Fruit fly (Drosophila melanogaster) whole organism, embryonic: Measurements from ENCODE around the gene CG5498.

Experiments
- Ada2b ChIP-seq: fragments of 200-800 bp; sonication (Bioruptor generic); IDR thresholded peaks from 2 replicates; pipeline ENCODE4 v1.3.6; 2022; ENCODE audit warnings: missing biosample characterization, missing genetic modification characterization
- Atf6 ChIP-seq: fragments of 200-800 bp; sonication (Bioruptor generic); IDR thresholded peaks from 2 replicates; pipeline ENCODE4 v1.3.6; 2022; ENCODE audit warnings: missing biosample characterization, missing genetic modification characterization
- Bdp1 ChIP-seq: fragments of 200-800 bp; sonication (Bioruptor generic); optimal IDR thresholded peaks from 3 replicates; lab custom pipeline; 2016; ENCODE audit warnings: missing biosample characterization, missing genetic modification characterization
- CG10147 ChIP-seq: fragments of 200-800 bp; sonication (Bioruptor generic); optimal IDR thresholded peaks from 2 replicates; lab custom pipeline; 2019; ENCODE audit warnings: missing biosample characterization, mild to moderate bottlenecking, missing genetic modification characterization, moderate library complexity
- CG1024 ChIP-seq: fragments of 200-800 bp; sonication (Bioruptor generic); IDR thresholded peaks from 2 replicates; pipeline ENCODE4 v1.3.6; 2022; ENCODE audit warnings: missing biosample characterization, missing genetic modification characterization
- CG12219 ChIP-seq: fragments of 200-800 bp; sonication (Bioruptor generic); optimal IDR thresholded peaks from 3 replicates; lab custom pipeline; 2018; ENCODE audit warnings: missing biosample characterization, mild to moderate bottlenecking, missing genetic modification characterization
- CG12236 ChIP-seq: fragments of 200-800 bp; sonication (Bioruptor generic); optimal IDR thresholded peaks from 2 replicates; lab custom pipeline; 2016; ENCODE audit warnings: missing biosample characterization, missing genetic modification characterization
- CG12299 ChIP-seq: fragments of 200-800 bp; sonication (Bioruptor generic); optimal IDR thresholded peaks from 2 replicates; lab custom pipeline; 2018; ENCODE audit warnings: missing biosample characterization, mild to moderate bottlenecking, missing genetic modification characterization
- CG12391 ChIP-seq: fragments of 200-800 bp; sonication (Bioruptor generic); optimal IDR thresholded peaks from 3 replicates; lab custom pipeline; 2018; ENCODE audit warnings: missing biosample characterization, mild to moderate bottlenecking, missing genetic modification characterization, moderate library complexity
- CG12769 ChIP-seq: fragments of 200-800 bp; sonication (Bioruptor generic); optimal IDR thresholded peaks from 2 replicates; lab custom pipeline; 2019; ENCODE audit warnings: missing biosample characterization, mild to moderate bottlenecking, missing genetic modification characterization, moderate library complexity
- CG13296 ChIP-seq: fragments of 200-800 bp; sonication (Bioruptor generic); optimal IDR thresholded peaks from 3 replicates; lab custom pipeline; 2018; ENCODE audit warnings: missing biosample characterization, mild to moderate bottlenecking, missing genetic modification characterization
- CG17361 ChIP-seq: fragments of 200-800 bp; sonication (Bioruptor generic); IDR thresholded peaks from 3 replicates; pipeline ENCODE4 v1.3.6; 2022; ENCODE audit warnings: missing biosample characterization, missing genetic modification characterization
- CG18011 ChIP-seq: fragments of 200-800 bp; sonication (Bioruptor generic); optimal IDR thresholded peaks from 2 replicates; lab custom pipeline; 2017; ENCODE audit warnings: missing biosample characterization, missing genetic modification characterization, mild to moderate bottlenecking, moderate library complexity, missing genotype
- CG18619 ChIP-seq: fragments of 200-800 bp; sonication (Bioruptor generic); optimal IDR thresholded peaks from 3 replicates; lab custom pipeline; 2017; ENCODE audit warnings: missing biosample characterization, mild to moderate bottlenecking, missing genetic modification characterization
- CG2199 ChIP-seq: fragments of 200-800 bp; sonication (Bioruptor generic); IDR thresholded peaks from 3 replicates; pipeline ENCODE4 v1.3.6; 2022; ENCODE audit warnings: missing biosample characterization, missing genetic modification characterization
- CG2712 ChIP-seq: fragments of 200-800 bp; optimal IDR thresholded peaks from 3 replicates; lab custom pipeline; 2019; ENCODE audit warnings: missing biosample characterization, mild to moderate bottlenecking, missing genetic modification characterization, moderate library complexity
- CG2875 ChIP-seq: fragments of 200-800 bp; sonication (Bioruptor generic); optimal IDR thresholded peaks from 2 replicates; lab custom pipeline; 2017; ENCODE audit warnings: missing biosample characterization, mild to moderate bottlenecking, missing genetic modification characterization, missing genetic modification reagents
- CG30020 ChIP-seq: fragments of 200-800 bp; optimal IDR thresholded peaks from 2 replicates; lab custom pipeline; 2019; ENCODE audit warnings: missing biosample characterization, mild to moderate bottlenecking, missing genetic modification characterization, moderate library complexity
- CG3065 ChIP-seq: fragments of 200-800 bp; sonication (Bioruptor generic); optimal IDR thresholded peaks from 2 replicates; lab custom pipeline; 2016; ENCODE audit warnings: missing biosample characterization, missing genetic modification characterization
- CG32532 ChIP-seq: fragments of 200-800 bp; sonication (Bioruptor generic); IDR thresholded peaks from 2 replicates; pipeline ENCODE4 v1.3.6; 2022; ENCODE audit warnings: missing biosample characterization, missing genetic modification characterization
- CG3407 ChIP-seq: fragments of 200-800 bp; sonication (Bioruptor generic); optimal IDR thresholded peaks from 2 replicates; lab custom pipeline; 2018; ENCODE audit warnings: missing biosample characterization, mild to moderate bottlenecking, missing genetic modification characterization
- CG3995 ChIP-seq: fragments of 200-800 bp; sonication (Bioruptor generic); optimal IDR thresholded peaks from 3 replicates; lab custom pipeline; 2016; ENCODE audit warnings: missing biosample characterization, missing genetic modification characterization
- CG4328 ChIP-seq: fragments of 200-800 bp; sonication (Bioruptor generic); optimal IDR thresholded peaks from 3 replicates; lab custom pipeline; 2017; ENCODE audit warnings: missing biosample characterization, missing genetic modification reagents, missing genetic modification characterization
- CG6175 ChIP-seq: fragments of 200-800 bp; sonication (Bioruptor generic); IDR thresholded peaks from 3 replicates; pipeline ENCODE4 v1.3.6; 2022; ENCODE audit warnings: missing biosample characterization, missing genetic modification characterization
- CG7372 ChIP-seq: fragments of 200-800 bp; sonication (Bioruptor generic); IDR thresholded peaks from 2 replicates; pipeline ENCODE4 v1.3.6; 2022; ENCODE audit warnings: missing biosample characterization, missing genetic modification characterization
- CG7839 ChIP-seq: fragments of 200-800 bp; sonication (Bioruptor generic); optimal IDR thresholded peaks from 3 replicates; lab custom pipeline; 2018; ENCODE audit warnings: missing biosample characterization, mild to moderate bottlenecking, missing genetic modification characterization, moderate library complexity
- CG8290 ChIP-seq, 3 experiments: fragments of 200-800 bp; sonication (Bioruptor generic); optimal IDR thresholded peaks; 2 replicates each; lab custom pipeline; 2016 to 2019; ENCODE audit warnings: missing biosample characterization in 3 of 3, missing genetic modification characterization in 3 of 3, mild to moderate bottlenecking in 2 of 3, moderate library complexity in 1 of 3
- Chrac-16 ChIP-seq: fragments of 200-800 bp; sonication (Bioruptor generic); optimal IDR thresholded peaks from 3 replicates; lab custom pipeline; 2016; ENCODE audit warnings: missing biosample characterization, missing genetic modification characterization
- Ets65A ChIP-seq: fragments of 200-800 bp; sonication (Bioruptor generic); peaks from one replicate; lab custom pipeline; 2016; ENCODE audit warnings: missing biosample characterization, missing genetic modification characterization
- Ets97D ChIP-seq: fragments of 200-800 bp; sonication (Bioruptor generic); optimal IDR thresholded peaks from 3 replicates; lab custom pipeline; 2016; ENCODE audit warnings: missing biosample characterization, missing genetic modification characterization
- Hr39 ChIP-seq: fragments of >200 bp; optimal IDR thresholded peaks from 2 replicates; lab custom pipeline; 2017
- Mrtf ChIP-seq: fragments of 200-800 bp; sonication (Bioruptor generic); IDR thresholded peaks from 3 replicates; pipeline ENCODE4 v1.3.6; 2022; ENCODE audit warnings: missing biosample characterization, missing genetic modification characterization
- Pdp1 ChIP-seq, 2 experiments: fragments of 200-800 bp; sonication (Bioruptor generic); optimal IDR thresholded peaks; 3 replicates each; lab custom pipeline; 2016; ENCODE audit warnings: missing biosample characterization in 2 of 2, missing genetic modification characterization in 2 of 2, mild to moderate bottlenecking in 1 of 2, moderate library complexity in 1 of 2
- Side ChIP-seq: fragments of 200-800 bp; sonication (Bioruptor generic); optimal IDR thresholded peaks from 2 replicates; lab custom pipeline; 2016; ENCODE audit warnings: missing biosample characterization, missing genetic modification characterization
- ab ChIP-seq: fragments of 200-800 bp; sonication (Bioruptor generic); optimal IDR thresholded peaks from 2 replicates; lab custom pipeline; 2016; ENCODE audit warnings: missing biosample characterization, missing genetic modification characterization
- al ChIP-seq: fragments of 200-800 bp; sonication (Bioruptor generic); IDR thresholded peaks from 2 replicates; pipeline ENCODE4 v1.3.6; 2022; ENCODE audit warnings: missing biosample characterization, missing genetic modification characterization
- ara ChIP-seq: fragments of 200-800 bp; sonication (Bioruptor generic); IDR thresholded peaks from 2 replicates; pipeline ENCODE4 v1.3.6; 2022; ENCODE audit warnings: missing biosample characterization, missing genetic modification characterization
- dmrt99B ChIP-seq: fragments of 200-800 bp; sonication (Bioruptor generic); optimal IDR thresholded peaks from 2 replicates; lab custom pipeline; 2018; ENCODE audit warnings: missing biosample characterization, mild to moderate bottlenecking, missing genetic modification characterization, moderate library complexity
- exex ChIP-seq: fragments of 200-800 bp; sonication (Bioruptor generic); optimal IDR thresholded peaks from 4 replicates; lab custom pipeline; 2018; ENCODE audit warnings: missing biosample characterization, mild to moderate bottlenecking, missing genetic modification characterization, moderate library complexity
- fd102C ChIP-seq: fragments of 200-800 bp; sonication (Bioruptor generic); optimal IDR thresholded peaks from 2 replicates; lab custom pipeline; 2018; ENCODE audit warnings: missing biosample characterization, mild to moderate bottlenecking, missing genetic modification characterization, moderate library complexity
- fd64A ChIP-seq: fragments of 200-800 bp; sonication (Bioruptor generic); optimal IDR thresholded peaks from 3 replicates; lab custom pipeline; 2018; ENCODE audit warnings: missing biosample characterization, mild to moderate bottlenecking, missing genetic modification characterization
- gcm ChIP-seq: fragments of 200-800 bp; sonication (Bioruptor generic); optimal IDR thresholded peaks from 2 replicates; lab custom pipeline; 2019; ENCODE audit warnings: missing biosample characterization, mild to moderate bottlenecking, missing genetic modification characterization, moderate library complexity
- gfzf ChIP-seq: fragments of 200-800 bp; sonication (Bioruptor generic); optimal IDR thresholded peaks from 2 replicates; lab custom pipeline; 2016; ENCODE audit warnings: missing biosample characterization, mild to moderate bottlenecking, missing genetic modification characterization, moderate library complexity
- hbn ChIP-seq: fragments of 200-800 bp; sonication (Bioruptor generic); IDR thresholded peaks from 2 replicates; pipeline ENCODE4 v1.3.6; 2022; ENCODE audit warnings: missing biosample characterization, missing genetic modification characterization; ENCODE audit not compliant: partially characterized antibody
- jigr1 ChIP-seq: fragments of 200-800 bp; sonication (Bioruptor generic); IDR thresholded peaks from 3 replicates; pipeline ENCODE4 v1.3.6; 2022; ENCODE audit warnings: missing biosample characterization, missing genetic modification characterization
- mam ChIP-seq: fragments of 200-800 bp; sonication (Bioruptor generic); optimal IDR thresholded peaks from 3 replicates; lab custom pipeline; 2016; ENCODE audit warnings: missing biosample characterization, missing genetic modification characterization
- onecut ChIP-seq: fragments of 200-800 bp; sonication (Bioruptor generic); IDR thresholded peaks from 2 replicates; pipeline ENCODE4 v1.3.6; 2022; ENCODE audit warnings: missing biosample characterization, missing genetic modification characterization
- pfk ChIP-seq: fragments of 200-800 bp; sonication (Bioruptor generic); optimal IDR thresholded peaks from 2 replicates; lab custom pipeline; 2018; ENCODE audit warnings: missing biosample characterization, mild to moderate bottlenecking, missing genetic modification characterization, moderate library complexity
- slbo ChIP-seq: fragments of 200-800 bp; sonication (Bioruptor generic); IDR thresholded peaks from 2 replicates; pipeline ENCODE4 v1.3.6; 2022; ENCODE audit warnings: missing biosample characterization, missing genetic modification characterization
- wdn ChIP-seq: fragments of 200-800 bp; sonication (Bioruptor generic); IDR thresholded peaks from 2 replicates; pipeline ENCODE4 v1.3.6; 2022; ENCODE audit warnings: missing biosample characterization, missing genetic modification characterization

Gene CG5498

DNA sequence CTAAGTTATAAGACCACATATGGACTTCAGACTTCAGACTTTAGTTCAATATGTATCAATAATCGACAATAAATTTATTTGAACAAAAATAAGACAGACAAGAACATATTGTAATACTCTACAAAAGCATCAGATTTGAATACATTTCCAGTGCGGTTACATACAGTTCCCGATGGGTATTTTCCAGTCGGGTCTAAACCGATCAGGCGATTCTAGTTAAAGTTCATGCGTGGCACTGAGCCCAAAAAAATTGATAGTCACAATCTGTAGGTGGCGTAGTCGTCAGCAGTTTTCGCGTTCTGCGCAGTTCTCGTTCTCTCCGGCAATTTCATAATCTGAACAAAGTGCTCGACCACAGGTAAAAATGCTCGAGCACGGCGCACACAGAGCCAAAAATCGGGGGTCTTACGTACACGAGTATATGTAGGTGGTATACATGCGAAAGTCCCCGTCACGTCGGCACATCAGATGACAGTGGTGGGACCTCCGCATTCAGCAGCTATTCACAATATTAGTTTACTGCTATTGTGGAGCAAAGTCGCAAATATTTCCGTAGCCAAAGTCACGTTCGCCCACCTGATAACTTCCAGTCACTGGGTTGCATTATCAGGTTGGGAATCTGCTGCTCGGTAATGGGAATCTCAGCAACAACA, 11.5 kb upstream of the CG5498 start (continued):
- TF ChIP-seq exex (tag; lab: Kevin White, UChicago) (peak; percentile 71), CG12769 (tag; lab: Kevin White, UChicago) (peak; percentile 73), CG10147 (GFP tag; lab: Kevin White, UChicago) (peak; percentile 3), dmrt99B (tag; lab: Kevin White, UChicago) (peak; percentile 31), Bdp1 (GFP tag; lab: Kevin White, UChicago) (no peak), CG30020 (tag; lab: Kevin White, UChicago) (no peak), jigr1 (GFP tag; lab: Robert Waterston, UW) (no peak), CG2712 (tag; lab: Kevin White, UChicago) (peak; percentile 33), hbn (no peak), CG12236 (no peak), fd64A (GFP tag; lab: Kevin White, UChicago) (no peak), Mrtf (GFP tag; lab: Robert Waterston, UW) (0 out of 3 replicates have a peak, but pooled peaks have one; percentile 37), slbo (GFP tag; lab: Robert Waterston, UW) (peak; percentile 69), Atf6 (GFP tag; lab: Robert Waterston, UW) (peak; percentile 75), fd102C (no peak), gcm (GFP tag; lab: Kevin White, UChicago) (no peak), CG8290 (GFP tag; optimal IDR thresholded peaks at IDR 0.05; lab: Kevin White, UChicago) (no peak), CG8290 (tag; optimal IDR thresholded peaks at IDR 0.05; lab: Kevin White, UChicago) (peak in 1 of 2 experiments; percentile 76), CG2199 (peak; percentile 89; the same call in 2 of the 3 replicates), CG18619 (peak; percentile 14), CG4328 (peak; percentile 34), wdn (GFP tag; lab: Robert Waterston, UW) (0 out of 2 replicates have a peak, but pooled peaks have one; percentile 7), ara (GFP tag; lab: Robert Waterston, UW) (no peak), CG7372 (GFP tag; lab: Robert Waterston, UW) (no peak), CG12391 (tag; lab: Kevin White, UChicago) (peak; percentile 38), pfk (GFP tag; lab: Kevin White, UChicago) (peak; percentile 58), CG2875 (GFP tag; lab: Kevin White, UChicago) (no peak), CG1024 (GFP tag; lab: Robert Waterston, UW) (no peak), Pdp1 (GFP tag; optimal IDR thresholded peaks at IDR 0.05; lab: Kevin White, UChicago) (peak; percentile 51 to 75), CG18011 (GFP tag; lab: Kevin White, UChicago) (no peak), Chrac-16 (GFP tag; lab: Kevin White, UChicago) (peak; percentile 37), ab (GFP tag; lab: Kevin White, UChicago) (peak; percentile 39), CG7839 (tag; lab: Kevin White, UChicago) (peak; percentile 63), CG12219 (GFP tag; lab: Kevin White, UChicago) (no peak), CG3407 (no peak), Ets65A (GFP tag; lab: Kevin White, UChicago) (peak; percentile 31), Ets97D (GFP tag; lab: Kevin White, UChicago) (peak; percentile 11), Side (GFP tag; lab: Kevin White, UChicago) (no peak), CG3995 (peak; percentile 95), Ada2b (GFP tag; lab: Robert Waterston, UW) (peak; percentile 31; the same call in 1 of the 2 replicates), gfzf (GFP tag; lab: Kevin White, UChicago) (no peak), onecut (GFP tag; lab: Robert Waterston, UW) (0 out of 2 replicates have a peak, but pooled peaks have one; percentile 12), al (GFP tag; lab: Robert Waterston, UW) (peak; percentile 13; the same call in 1 of the 2 replicates), Hr39 (no peak), CG6175 (GFP tag; lab: Robert Waterston, UW) (no peak), mam (GFP tag; lab: Kevin White, UChicago) (peak; percentile 58), CG3065 (GFP tag; lab: Kevin White, UChicago) (no peak), CG32532 (GFP tag; lab: Robert Waterston, UW) (peak; percentile 69), CG12299 (tag; lab: Kevin White, UChicago) (no peak), CG17361 (GFP tag; lab: Robert Waterston, UW) (peak; percentile 51; the same call in 1 of the 3 replicates), CG13296 (GFP tag; lab: Kevin White, UChicago) (peak; percentile 44)
